Fruit fly (Drosophila melanogaster) whole organism, prepupa: ENCODE data around the gene Dap160.

Experiments used
- CG10631 ChIP-seq: fragments of 200-800 bp; sonication (Bioruptor generic); optimal IDR thresholded peaks from 2 replicates; lab custom pipeline; 2016; ENCODE audit warnings: missing biosample characterization, missing genetic modification characterization
- CG10669 ChIP-seq: fragments of 200-800 bp; sonication (Bioruptor generic); optimal IDR thresholded peaks from 3 replicates; lab custom pipeline; 2018; ENCODE audit warnings: missing biosample characterization, mild to moderate bottlenecking, missing genetic modification characterization, moderate library complexity
- CG11294 ChIP-seq: fragments of 200-800 bp; sonication (Bioruptor generic); IDR thresholded peaks from 2 replicates; pipeline ENCODE4 v1.3.6; 2022; ENCODE audit warnings: missing biosample characterization, missing genetic modification characterization
- CG11762 ChIP-seq: fragments of 200-800 bp; sonication (Bioruptor generic); optimal IDR thresholded peaks from 3 replicates; lab custom pipeline; 2016; ENCODE audit warnings: missing biosample characterization, missing genetic modification characterization; ENCODE audit not compliant: insufficient read depth
- CG11902 ChIP-seq: fragments of 200-800 bp; sonication (Bioruptor generic); optimal IDR thresholded peaks from 3 replicates; lab custom pipeline; 2016; ENCODE audit warnings: missing biosample characterization, missing genetic modification characterization
- CG15336 ChIP-seq: fragments of 200-800 bp; sonication (Bioruptor generic); IDR thresholded peaks from 2 replicates; pipeline ENCODE4 v1.3.6; 2022; ENCODE audit warnings: missing biosample characterization, missing genetic modification characterization
- CG3032 ChIP-seq: fragments of 200-800 bp; optimal IDR thresholded peaks from 2 replicates; lab custom pipeline; 2019; ENCODE audit warnings: missing biosample characterization, mild to moderate bottlenecking, missing genetic modification characterization, moderate library complexity
- CG32006 ChIP-seq: fragments of 200-800 bp; sonication (Bioruptor generic); optimal IDR thresholded peaks from 3 replicates; lab custom pipeline; 2017; ENCODE audit warnings: missing biosample characterization, mild to moderate bottlenecking, missing genetic modification characterization
- CG34406 ChIP-seq: fragments of 200-800 bp; sonication (Bioruptor generic); optimal IDR thresholded peaks from 3 replicates; lab custom pipeline; 2016; ENCODE audit warnings: missing biosample characterization, missing genetic modification characterization
- CG3919 ChIP-seq: fragments of 200-800 bp; sonication (Bioruptor generic); optimal IDR thresholded peaks from 3 replicates; lab custom pipeline; 2016; ENCODE audit warnings: missing biosample characterization, missing genetic modification characterization
- CG4318 ChIP-seq: fragments of 200-800 bp; sonication (Bioruptor generic); optimal IDR thresholded peaks from 3 replicates; lab custom pipeline; 2017; ENCODE audit warnings: missing biosample characterization, mild to moderate bottlenecking, missing genetic modification characterization
- CG6276 ChIP-seq: fragments of 200-800 bp; sonication (Bioruptor generic); optimal IDR thresholded peaks from 2 replicates; lab custom pipeline; 2017; ENCODE audit warnings: missing biosample characterization, mild to moderate bottlenecking, missing genetic modification characterization
- CG6792 ChIP-seq: fragments of 200-800 bp; sonication (Bioruptor generic); optimal IDR thresholded peaks from 3 replicates; lab custom pipeline; 2016; ENCODE audit warnings: missing biosample characterization, missing genetic modification characterization
- CG6808 ChIP-seq: fragments of 200-800 bp; sonication (Bioruptor generic); optimal IDR thresholded peaks from 3 replicates; lab custom pipeline; 2017; ENCODE audit warnings: missing biosample characterization, missing genetic modification characterization, mild to moderate bottlenecking, moderate library complexity, missing genetic modification reagents
- CG6854 ChIP-seq: fragments of 200-800 bp; sonication (Bioruptor generic); optimal IDR thresholded peaks from 2 replicates; lab custom pipeline; 2017; ENCODE audit warnings: missing biosample characterization, mild to moderate bottlenecking, missing genetic modification characterization
- CG8119 ChIP-seq: fragments of 200-800 bp; sonication (Bioruptor generic); IDR thresholded peaks from 3 replicates; pipeline ENCODE4 v1.3.6; 2022; ENCODE audit warnings: missing biosample characterization, missing genetic modification characterization
- CG8319 ChIP-seq: fragments of 200-800 bp; sonication (Bioruptor generic); optimal IDR thresholded peaks from 3 replicates; lab custom pipeline; 2016; ENCODE audit warnings: missing biosample characterization, missing genetic modification characterization
- CG8632 ChIP-seq: fragments of 200-800 bp; sonication (Bioruptor generic); optimal IDR thresholded peaks from 3 replicates; lab custom pipeline; 2016; ENCODE audit warnings: missing biosample characterization, missing genetic modification characterization
- CG9139 ChIP-seq: fragments of 200-800 bp; sonication (Bioruptor generic); optimal IDR thresholded peaks from 3 replicates; lab custom pipeline; 2017; ENCODE audit warnings: missing biosample characterization, mild to moderate bottlenecking, missing genetic modification characterization
- Eip75B ChIP-seq: fragments of 200-800 bp; sonication (Bioruptor generic); optimal IDR thresholded peaks from 3 replicates; lab custom pipeline; 2016; ENCODE audit warnings: missing biosample characterization, missing genetic modification characterization
- Eip78C ChIP-seq: fragments of 200-800 bp; sonication (Bioruptor generic); peaks from one replicate; lab custom pipeline; 2016; ENCODE audit warnings: missing biosample characterization, missing genetic modification characterization
- Ets21C ChIP-seq: fragments of 200-800 bp; sonication (Bioruptor generic); optimal IDR thresholded peaks from 3 replicates; lab custom pipeline; 2016; ENCODE audit warnings: missing biosample characterization, missing genetic modification characterization
- Ets96B ChIP-seq: fragments of 200-800 bp; optimal IDR thresholded peaks from 2 replicates; lab custom pipeline; 2019; ENCODE audit warnings: missing biosample characterization, mild to moderate bottlenecking, missing genetic modification characterization, moderate library complexity
- Gug ChIP-seq: fragments of 200-800 bp; sonication (Bioruptor generic); IDR thresholded peaks from 2 replicates; pipeline ENCODE4 v1.3.6; 2022; ENCODE audit warnings: missing biosample characterization, missing genetic modification characterization
- Hr38 ChIP-seq: sonication (Bioruptor generic); optimal IDR thresholded peaks from 2 replicates; lab custom pipeline; 2016; ENCODE audit warnings: missing biosample characterization, missing genetic modification characterization
- Hr4 ChIP-seq: fragments of 200-800 bp; sonication (Bioruptor generic); optimal IDR thresholded peaks from 3 replicates; lab custom pipeline; 2016; ENCODE audit warnings: missing biosample characterization, missing genetic modification characterization
- Lpt ChIP-seq: fragments of 200-800 bp; sonication (Bioruptor generic); optimal IDR thresholded peaks from 3 replicates; lab custom pipeline; 2016; ENCODE audit warnings: missing biosample characterization, missing genetic modification characterization
- Met ChIP-seq: fragments of 200-800 bp; sonication (Bioruptor generic); optimal IDR thresholded peaks from 3 replicates; lab custom pipeline; 2016; ENCODE audit warnings: missing biosample characterization, missing genetic modification characterization
- OdsH ChIP-seq: fragments of 200-800 bp; sonication (Bioruptor generic); optimal IDR thresholded peaks from 3 replicates; lab custom pipeline; 2016; ENCODE audit warnings: missing biosample characterization, missing genetic modification characterization
- Sox102F ChIP-seq: fragments of 200-800 bp; sonication (Bioruptor generic); optimal IDR thresholded peaks from 2 replicates; lab custom pipeline; 2016; ENCODE audit warnings: missing biosample characterization, mild to moderate bottlenecking, missing genetic modification characterization
- Sox14 ChIP-seq: fragments of 200-800 bp; sonication (Bioruptor generic); optimal IDR thresholded peaks from 3 replicates; lab custom pipeline; 2016; ENCODE audit warnings: missing biosample characterization, missing genetic modification characterization
- Sox15 ChIP-seq: fragments of 200-800 bp; sonication (Bioruptor generic); optimal IDR thresholded peaks from 3 replicates; lab custom pipeline; 2016; ENCODE audit warnings: missing biosample characterization, missing genetic modification characterization
- achi ChIP-seq: fragments of 200-800 bp; sonication (Bioruptor generic); optimal IDR thresholded peaks from 3 replicates; lab custom pipeline; 2016; ENCODE audit warnings: missing biosample characterization, missing genetic modification characterization
- acj6 ChIP-seq: fragments of 200-800 bp; sonication (Bioruptor generic); optimal IDR thresholded peaks from 3 replicates; lab custom pipeline; 2016; ENCODE audit warnings: missing biosample characterization, missing genetic modification characterization
- dsx ChIP-seq: fragments of 200-800 bp; optimal IDR thresholded peaks from 3 replicates; lab custom pipeline; 2019; ENCODE audit warnings: missing biosample characterization, mild to moderate bottlenecking, missing genetic modification characterization, moderate library complexity; ENCODE audit not compliant: poor library complexity, severe bottlenecking
- eg ChIP-seq: fragments of 200-800 bp; sonication (Bioruptor generic); IDR thresholded peaks from 3 replicates; pipeline ENCODE4 v1.3.6; 2022; ENCODE audit warnings: missing biosample characterization, missing genetic modification characterization
- esn ChIP-seq: fragments of 200-800 bp; sonication (Bioruptor generic); optimal IDR thresholded peaks from 2 replicates; lab custom pipeline; 2016; ENCODE audit warnings: missing biosample characterization, mild to moderate bottlenecking, missing genetic modification characterization, moderate library complexity
- fd59A ChIP-seq: fragments of 200-800 bp; sonication (Bioruptor generic); optimal IDR thresholded peaks from 2 replicates; lab custom pipeline; 2017; ENCODE audit warnings: missing biosample characterization, mild to moderate bottlenecking, missing genetic modification characterization, missing genetic modification reagents
- fd85E ChIP-seq: fragments of 200-800 bp; sonication (Bioruptor generic); optimal IDR thresholded peaks from 3 replicates; lab custom pipeline; 2016; ENCODE audit warnings: missing biosample characterization, missing genetic modification characterization
- fkh ChIP-seq: fragments of 200-800 bp; sonication (Bioruptor generic); optimal IDR thresholded peaks from 3 replicates; lab custom pipeline; 2017; ENCODE audit warnings: missing biosample characterization, mild to moderate bottlenecking, missing genetic modification characterization, moderate library complexity
- lz ChIP-seq: fragments of 200-800 bp; sonication (Bioruptor generic); optimal IDR thresholded peaks from 3 replicates; lab custom pipeline; 2016; ENCODE audit warnings: missing biosample characterization, missing genetic modification characterization
- net ChIP-seq: fragments of 200-800 bp; sonication (Bioruptor generic); optimal IDR thresholded peaks from 3 replicates; lab custom pipeline; 2016; ENCODE audit warnings: missing biosample characterization, missing genetic modification characterization
- salr ChIP-seq, 2 experiments: fragments of 200-800 bp; sonication (Bioruptor generic); optimal IDR thresholded peaks; 3 replicates each; lab custom pipeline; 2016 to 2018; ENCODE audit warnings: missing biosample characterization in 2 of 2, missing genetic modification characterization in 2 of 2, mild to moderate bottlenecking in 1 of 2
- spab ChIP-seq: fragments of 200-800 bp; sonication (Bioruptor generic); optimal IDR thresholded peaks from 2 replicates; lab custom pipeline; 2017; ENCODE audit warnings: missing biosample characterization, mild to moderate bottlenecking, missing genetic modification characterization, missing genetic modification reagents
- ss ChIP-seq, 2 experiments: fragments of 200-800 bp; sonication (Bioruptor generic); optimal IDR thresholded peaks; 2 replicates in 1 of 2; 3 replicates in 1 of 2; lab custom pipeline; 2017 to 2018; ENCODE audit warnings: mild to moderate bottlenecking in 2 of 2, missing biosample characterization in 2 of 2, missing genetic modification characterization in 2 of 2, moderate library complexity in 1 of 2
- svp ChIP-seq: fragments of 200-800 bp; sonication (Bioruptor generic); peaks from one replicate; lab custom pipeline; 2016; ENCODE audit warnings: missing biosample characterization, missing genetic modification characterization
- topi ChIP-seq: fragments of 200-800 bp; sonication (Bioruptor generic); optimal IDR thresholded peaks from 3 replicates; lab custom pipeline; 2016; ENCODE audit warnings: missing biosample characterization, missing genetic modification characterization
- vri ChIP-seq: fragments of 200-800 bp; sonication (Bioruptor generic); optimal IDR thresholded peaks from 3 replicates; lab custom pipeline; 2016; ENCODE audit warnings: missing biosample characterization, mild to moderate bottlenecking, missing genetic modification characterization

Dap160 gene

DNA sequence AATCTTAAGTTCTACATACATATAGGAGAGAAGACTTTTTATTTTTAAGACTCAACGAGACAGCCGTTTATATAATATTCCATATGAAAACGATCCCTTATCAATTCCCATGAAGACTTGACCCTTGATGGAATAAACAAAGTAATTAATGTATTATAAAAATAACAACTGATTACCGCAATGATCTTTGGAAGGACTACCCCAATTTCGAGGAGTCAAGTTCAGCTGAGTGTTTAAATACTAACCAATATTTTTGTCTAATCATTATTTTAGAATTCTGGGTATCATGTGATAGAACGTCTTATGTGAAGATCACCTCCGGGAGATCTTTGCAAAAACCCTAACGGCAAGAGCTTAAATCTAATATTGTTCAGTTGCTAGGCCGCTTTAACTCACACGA, 44.3 kb downstream of the Dap160 start:
- TF ChIP-seq CG11762 (GFP tag; lab: Kevin White, UChicago) = no peak
- TF ChIP-seq Gug (GFP tag; lab: Robert Waterston, UW) = no peak
- TF ChIP-seq svp = peak; percentile 96
- no peak for TF ChIP-seq CG6854 (GFP tag; lab: Kevin White, UChicago)
- peak; percentile 17 for TF ChIP-seq Eip78C (GFP tag; lab: Kevin White, UChicago)
- no peak for TF ChIP-seq Sox14 (GFP tag; lab: Kevin White, UChicago)
- TF ChIP-seq vri (GFP tag; lab: Kevin White, UChicago) = peak; percentile 33
- no peak for TF ChIP-seq Ets21C

DNA sequence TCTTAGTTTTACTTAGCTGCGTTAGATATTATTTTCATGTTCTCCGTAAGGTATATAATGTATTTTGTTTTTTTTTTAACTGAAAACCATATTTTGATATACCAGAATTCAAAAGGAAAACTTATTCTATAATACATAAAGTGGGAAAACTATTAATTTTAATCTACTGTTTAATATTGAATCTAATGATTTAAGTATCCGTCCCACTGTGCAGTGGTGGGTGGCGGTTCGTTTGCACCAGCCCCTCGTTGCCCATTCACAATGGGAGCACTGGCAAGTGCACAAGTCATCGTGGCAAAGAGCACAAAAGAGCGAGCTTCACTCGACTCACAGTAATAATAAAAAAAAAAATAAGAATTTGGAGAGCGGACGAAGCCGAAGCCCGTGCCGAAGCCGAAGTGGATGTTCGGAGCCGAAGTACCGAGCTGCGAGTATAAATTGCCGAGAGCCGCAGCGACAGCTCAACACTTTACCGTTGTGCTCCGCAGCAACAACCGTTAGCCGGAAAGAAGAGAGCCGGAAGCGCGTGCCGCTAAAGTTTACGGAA, 45.6 kb downstream of the Dap160 start, which contains the start of gene CG34136:
Gene CG34136, plus strand, starts transcription at position 475 of the 547 bp plus-strand sequence.
- TF ChIP-seq CG10631 = peak; percentile 31
- no peak for TF ChIP-seq CG8319 (GFP tag; lab: Kevin White, UChicago)
- TF ChIP-seq topi (GFP tag; lab: Kevin White, UChicago) = peak; percentile 50
- no peak for TF ChIP-seq Gug (GFP tag; lab: Robert Waterston, UW)
- no peak for TF ChIP-seq fkh (GFP tag; lab: Kevin White, UChicago)
- TF ChIP-seq Eip75B = peak; percentile 49
- TF ChIP-seq CG6808 = peak; percentile 44
- TF ChIP-seq Sox102F = peak; percentile 59
- TF ChIP-seq Hr4 (GFP tag; lab: Kevin White, UChicago) = peak; percentile 60
- TF ChIP-seq Ets96B (tag; lab: Kevin White, UChicago) = peak; percentile 41
- TF ChIP-seq CG4318 = peak; percentile 32
- peak; percentile 53 for TF ChIP-seq CG10669 (GFP tag; lab: Kevin White, UChicago)
- TF ChIP-seq salr (GFP tag; optimal IDR thresholded peaks at IDR 0.05; lab: Kevin White, UChicago) = peak; percentile 34 to 61
- peak; percentile 25 for TF ChIP-seq CG8632 (GFP tag; lab: Kevin White, UChicago)
- no peak for TF ChIP-seq Sox15 (GFP tag; lab: Kevin White, UChicago)
- peak; percentile 71 for TF ChIP-seq net (GFP tag; lab: Kevin White, UChicago)
- peak; percentile 61 for TF ChIP-seq Met (GFP tag; lab: Kevin White, UChicago)
- no peak for TF ChIP-seq dsx (GFP tag; lab: Kevin White, UChicago)
- TF ChIP-seq achi (GFP tag; lab: Kevin White, UChicago) = peak; percentile 36
- TF ChIP-seq fd59A (GFP tag; lab: Kevin White, UChicago) = no peak
- TF ChIP-seq CG6276 (GFP tag; lab: Kevin White, UChicago) = peak; percentile 71
- TF ChIP-seq CG15336 (GFP tag; lab: Robert Waterston, UW) = peak; percentile 72
- peak; percentile 55 for TF ChIP-seq CG3919 (GFP tag; lab: Kevin White, UChicago)
- no peak for TF ChIP-seq CG11902 (GFP tag; lab: Kevin White, UChicago)
- TF ChIP-seq spab (GFP tag; lab: Kevin White, UChicago) = peak; percentile 53
- no peak for TF ChIP-seq CG11762 (GFP tag; lab: Kevin White, UChicago)
- TF ChIP-seq svp = peak; percentile 96
- peak; percentile 86 for TF ChIP-seq Eip78C (GFP tag; lab: Kevin White, UChicago)
- TF ChIP-seq CG9139 (GFP tag; lab: Kevin White, UChicago) = peak; percentile 66
- TF ChIP-seq eg = peak; percentile 85
- TF ChIP-seq Sox14 (GFP tag; lab: Kevin White, UChicago) = peak; percentile 15
- TF ChIP-seq fd85E = no peak
- peak; percentile 24 for TF ChIP-seq vri (GFP tag; lab: Kevin White, UChicago)
- TF ChIP-seq Hr38 (GFP tag; lab: Kevin White, UChicago) = no peak
- TF ChIP-seq ss (GFP tag; optimal IDR thresholded peaks at IDR 0.05; lab: Kevin White, UChicago) = peak; percentile 58 to 80
- peak; percentile 58 for TF ChIP-seq OdsH (GFP tag; lab: Kevin White, UChicago)
- TF ChIP-seq CG11294 (GFP tag; lab: Robert Waterston, UW) = 0 out of 2 replicates have a peak, but pooled peaks have one; percentile 28
- TF ChIP-seq CG8119 (GFP tag; lab: Robert Waterston, UW) = peak; percentile 67; the same call in 1 of the 3 replicates
- peak; percentile 36 for TF ChIP-seq lz (GFP tag; lab: Kevin White, UChicago)
- peak; percentile 42 for TF ChIP-seq esn (GFP tag; lab: Kevin White, UChicago)
- peak; percentile 23 for TF ChIP-seq CG6792
- no peak for TF ChIP-seq CG34406 (GFP tag; lab: Kevin White, UChicago)
- peak; percentile 27 for TF ChIP-seq Lpt (GFP tag; lab: Kevin White, UChicago)
- TF ChIP-seq CG32006 (GFP tag; lab: Kevin White, UChicago) = peak; percentile 77
- TF ChIP-seq acj6 (GFP tag; lab: Kevin White, UChicago) = peak; percentile 46
- TF ChIP-seq Ets21C = no peak
- peak; percentile 51 for TF ChIP-seq CG3032 (tag; lab: Kevin White, UChicago)
